Worm (Caenorhabditis elegans) whole organism, L1 larva: Measurements from ENCODE around the gene C25G4.3.

Source experiments
- alr-1 ChIP-seq: fragments of 200-800 bp; sonication (Bioruptor generic); optimal IDR thresholded peaks from 2 replicates; lab custom pipeline; 2018; ENCODE audit warnings: borderline replicate concordance, mild to moderate bottlenecking, missing genetic modification characterization, missing compliant biosample characterization
- dpl-1 ChIP-seq, 3 experiments: fragments of 150-350 bp in 2 of 3; sonication (generic microtip) in 1 of 3; optimal IDR thresholded peaks; 2 replicates each; lab custom pipeline; 2014 to 2017; ENCODE audit warnings: missing biosample characterization in 3 of 3, missing genetic modification characterization in 3 of 3, missing genetic modification reagents in 3 of 3
- elt-2 ChIP-seq: sonication (generic microtip); optimal IDR thresholded peaks from 2 replicates; lab custom pipeline; 2016; ENCODE audit warnings: missing genetic modification characterization, mild to moderate bottlenecking, inconsistent platforms, missing compliant biosample characterization, missing genetic modification reagents
- jun-1 ChIP-seq: fragments of 150-350 bp; optimal IDR thresholded peaks from 2 replicates; lab custom pipeline; 2014; ENCODE audit warnings: missing biosample characterization, missing genetic modification reagents, missing genetic modification characterization
- lir-3 ChIP-seq: sonication (generic microtip); optimal IDR thresholded peaks from 2 replicates; lab custom pipeline; 2016; ENCODE audit warnings: mild to moderate bottlenecking, missing genetic modification characterization, moderate library complexity, missing compliant biosample characterization; ENCODE audit not compliant: poor library complexity
- lsy-2 ChIP-seq, 2 experiments: fragments of 150-350 bp; optimal IDR thresholded peaks; 2 replicates each; lab custom pipeline; 2014; ENCODE audit warnings: missing biosample characterization in 2 of 2, missing genetic modification characterization in 2 of 2
- mdl-1 ChIP-seq, 2 experiments: fragments of 150-350 bp; optimal IDR thresholded peaks; 2 replicates each; lab custom pipeline; 2014 to 2017; ENCODE audit warnings: missing biosample characterization in 2 of 2, missing genetic modification characterization in 2 of 2, inconsistent platforms in 1 of 2
- nhr-12 ChIP-seq: sonication (generic microtip); optimal IDR thresholded peaks from 2 replicates; lab custom pipeline; 2017; ENCODE audit warnings: missing biosample characterization, missing genetic modification characterization
- snpc-4 ChIP-seq: fragments of 150-350 bp; optimal IDR thresholded peaks from 2 replicates; lab custom pipeline; 2014; ENCODE audit warnings: missing biosample characterization, missing genetic modification characterization
- sup-37 ChIP-seq: fragments of 200-800 bp; sonication (Bioruptor generic); optimal IDR thresholded peaks from 2 replicates; lab custom pipeline; 2018; ENCODE audit warnings: mild to moderate bottlenecking, missing genetic modification characterization, missing compliant biosample characterization
- xbp-1 ChIP-seq: sonication (generic microtip); optimal IDR thresholded peaks from 2 replicates; lab custom pipeline; 2016; ENCODE audit warnings: missing genetic modification characterization, missing compliant biosample characterization

- TF ChIP-seq elt-2 (no peak), nhr-12 (tag; lab: Kevin White, UChicago) (no peak), alr-1 (no peak), snpc-4 (tag; lab: Kevin White, UChicago) (no peak), mdl-1 (tag; optimal IDR thresholded peaks at IDR 0.05; lab: Kevin White, UChicago) (no peak), lsy-2 (tag; optimal IDR thresholded peaks at IDR 0.05; lab: Kevin White, UChicago) (no peak), jun-1 (no peak), lir-3 (tag; lab: Kevin White, UChicago) (no peak), sup-37 (GFP tag; lab: Kevin White, UChicago) (no peak), dpl-1 (GFP tag; optimal IDR thresholded peaks at IDR 0.05; lab: Kevin White, UChicago) (no peak), xbp-1 (no peak)
Observed at ce11 chrIV:12403440-12403839, 42.2 kb downstream of the C25G4.3 start.
